Fruit fly (Drosophila melanogaster) whole organism, embryonic: ENCODE measurements around the gene mRpL4.

Experiments
- Ada2b ChIP-seq: fragments of 200-800 bp; sonication (Bioruptor generic); IDR thresholded peaks from 2 replicates; pipeline ENCODE4 v1.3.6; 2022; ENCODE audit warnings: missing biosample characterization, missing genetic modification characterization
- Atf6 ChIP-seq: fragments of 200-800 bp; sonication (Bioruptor generic); IDR thresholded peaks from 2 replicates; pipeline ENCODE4 v1.3.6; 2022; ENCODE audit warnings: missing biosample characterization, missing genetic modification characterization
- Bdp1 ChIP-seq: fragments of 200-800 bp; sonication (Bioruptor generic); optimal IDR thresholded peaks from 3 replicates; lab custom pipeline; 2016; ENCODE audit warnings: missing biosample characterization, missing genetic modification characterization
- CG10274 ChIP-seq: fragments of 200-800 bp; sonication (Bioruptor generic); optimal IDR thresholded peaks from 3 replicates; lab custom pipeline; 2017; ENCODE audit warnings: missing biosample characterization, mild to moderate bottlenecking, missing genetic modification characterization
- CG11723 ChIP-seq: fragments of 200-800 bp; sonication (Bioruptor generic); optimal IDR thresholded peaks from 2 replicates; lab custom pipeline; 2017; ENCODE audit warnings: missing biosample characterization, mild to moderate bottlenecking, missing genetic modification characterization
- CG12744 ChIP-seq: fragments of 200-800 bp; sonication (Bioruptor generic); optimal IDR thresholded peaks from 2 replicates; lab custom pipeline; 2016; ENCODE audit warnings: missing biosample characterization, missing genetic modification characterization
- CG12769 ChIP-seq: fragments of 200-800 bp; sonication (Bioruptor generic); optimal IDR thresholded peaks from 2 replicates; lab custom pipeline; 2019; ENCODE audit warnings: missing biosample characterization, mild to moderate bottlenecking, missing genetic modification characterization, moderate library complexity
- CG14441 ChIP-seq: fragments of 200-800 bp; sonication (Bioruptor generic); IDR thresholded peaks from 2 replicates; pipeline ENCODE4 v1.3.6; 2022; ENCODE audit warnings: missing biosample characterization, missing genetic modification characterization
- CG14710 ChIP-seq: fragments of 200-800 bp; sonication (Bioruptor generic); optimal IDR thresholded peaks from 3 replicates; lab custom pipeline; 2019; ENCODE audit warnings: missing biosample characterization, mild to moderate bottlenecking, missing genetic modification characterization, moderate library complexity
- CG14965 ChIP-seq: fragments of 200-800 bp; sonication (Bioruptor generic); optimal IDR thresholded peaks from 2 replicates; lab custom pipeline; 2016; ENCODE audit warnings: missing biosample characterization, missing genetic modification characterization, borderline replicate concordance
- CG15269 ChIP-seq: fragments of 200-800 bp; sonication (Bioruptor generic); optimal IDR thresholded peaks from 2 replicates; lab custom pipeline; 2018; ENCODE audit warnings: missing biosample characterization, mild to moderate bottlenecking, missing genetic modification characterization, moderate library complexity
- CG15696 ChIP-seq: fragments of 200-800 bp; sonication (Bioruptor generic); optimal IDR thresholded peaks from 2 replicates; lab custom pipeline; 2019; ENCODE audit warnings: missing biosample characterization, mild to moderate bottlenecking, missing genetic modification characterization, moderate library complexity
- CG16863 ChIP-seq: fragments of 200-800 bp; sonication (Bioruptor generic); optimal IDR thresholded peaks from 3 replicates; lab custom pipeline; 2016; ENCODE audit warnings: missing biosample characterization, missing genetic modification characterization
- CG17186 ChIP-seq: fragments of 200-800 bp; sonication (Bioruptor generic); optimal IDR thresholded peaks from 3 replicates; lab custom pipeline; 2017; ENCODE audit warnings: missing biosample characterization, missing genetic modification reagents, missing genetic modification characterization
- CG18764 ChIP-seq: fragments of 200-800 bp; sonication (Bioruptor generic); optimal IDR thresholded peaks from 3 replicates; lab custom pipeline; 2016; ENCODE audit warnings: missing biosample characterization, missing genetic modification characterization
- CG2712 ChIP-seq: fragments of 200-800 bp; optimal IDR thresholded peaks from 3 replicates; lab custom pipeline; 2019; ENCODE audit warnings: missing biosample characterization, mild to moderate bottlenecking, missing genetic modification characterization, moderate library complexity
- CG32772 ChIP-seq: fragments of 200-800 bp; sonication (Bioruptor generic); IDR thresholded peaks from 2 replicates; pipeline ENCODE4 v1.3.6; 2022; ENCODE audit warnings: missing biosample characterization, missing genetic modification characterization
- CG42726 ChIP-seq: fragments of 200-800 bp; sonication (Bioruptor generic); IDR thresholded peaks from 2 replicates; pipeline ENCODE4 v1.3.6; 2022; ENCODE audit warnings: missing biosample characterization, missing genetic modification characterization; ENCODE audit not compliant: partially characterized antibody
- CG7357 ChIP-seq: fragments of 200-800 bp; sonication (Bioruptor generic); IDR thresholded peaks from 3 replicates; pipeline ENCODE4 v1.3.6; 2022; ENCODE audit warnings: missing biosample characterization, missing genetic modification characterization
- CTCF ChIP-seq: fragments of 200-800 bp; sonication (Bioruptor generic); optimal IDR thresholded peaks from 2 replicates; lab custom pipeline; 2017; ENCODE audit warnings: missing biosample characterization, mild to moderate bottlenecking, missing genetic modification characterization, moderate library complexity
- CoRest ChIP-seq: fragments of 200-800 bp; sonication (Bioruptor generic); optimal IDR thresholded peaks from 3 replicates; lab custom pipeline; 2018; ENCODE audit warnings: missing biosample characterization, mild to moderate bottlenecking, missing genetic modification characterization, moderate library complexity
- D ChIP-seq, 2 experiments: fragments of 200-800 bp in 1 of 2; fragments of >200 bp in 1 of 2; sonication (Bioruptor generic) in 1 of 2; optimal IDR thresholded peaks; 2 replicates in 1 of 2; 3 replicates in 1 of 2; lab custom pipeline; 2017; ENCODE audit warnings: mild to moderate bottlenecking in 1 of 2, missing biosample characterization in 1 of 2, missing genetic modification characterization in 1 of 2, missing genetic modification reagents in 1 of 2
- Dek ChIP-seq: fragments of 200-800 bp; sonication (Bioruptor generic); optimal IDR thresholded peaks from 3 replicates; lab custom pipeline; 2019; ENCODE audit warnings: missing biosample characterization, mild to moderate bottlenecking, missing genetic modification characterization, moderate library complexity
- Dfd ChIP-seq, 2 experiments: fragments of >200 bp; optimal IDR thresholded peaks; 2 replicates each; lab custom pipeline; 2017; ENCODE audit warnings: missing biosample characterization in 2 of 2, missing genetic modification characterization in 2 of 2
- ERR ChIP-seq: fragments of 200-800 bp; sonication (Bioruptor generic); optimal IDR thresholded peaks from 2 replicates; lab custom pipeline; 2016; ENCODE audit warnings: missing biosample characterization, missing genetic modification characterization
- Ets65A ChIP-seq: fragments of 200-800 bp; sonication (Bioruptor generic); peaks from one replicate; lab custom pipeline; 2016; ENCODE audit warnings: missing biosample characterization, missing genetic modification characterization
- Fer1 ChIP-seq: fragments of 200-800 bp; sonication (Bioruptor generic); optimal IDR thresholded peaks from 2 replicates; lab custom pipeline; 2017; ENCODE audit warnings: missing biosample characterization, mild to moderate bottlenecking, missing genetic modification characterization
- HmgD ChIP-seq: fragments of 200-800 bp; sonication (Bioruptor generic); optimal IDR thresholded peaks from 3 replicates; lab custom pipeline; 2016; ENCODE audit warnings: missing biosample characterization, missing genetic modification characterization
- Hmr ChIP-seq: fragments of 200-800 bp; sonication (Bioruptor generic); optimal IDR thresholded peaks from 3 replicates; lab custom pipeline; 2017; ENCODE audit warnings: mild to moderate bottlenecking, missing biosample characterization, missing genetic modification reagents, missing genetic modification characterization
- Lhr ChIP-seq: fragments of 200-800 bp; sonication (Bioruptor generic); optimal IDR thresholded peaks from 3 replicates; lab custom pipeline; 2017; ENCODE audit warnings: mild to moderate bottlenecking, missing biosample characterization, missing genetic modification reagents, missing genetic modification characterization
- Mes4 ChIP-seq: fragments of 200-800 bp; sonication (Bioruptor generic); optimal IDR thresholded peaks from 2 replicates; lab custom pipeline; 2016; ENCODE audit warnings: missing biosample characterization, missing genetic modification characterization
- NFAT ChIP-seq: fragments of 200-800 bp; sonication (Bioruptor generic); IDR thresholded peaks from 2 replicates; pipeline ENCODE4 v1.3.6; 2022; ENCODE audit warnings: missing biosample characterization, missing genetic modification characterization
- NK7.1 ChIP-seq: fragments of 200-800 bp; sonication (Bioruptor generic); optimal IDR thresholded peaks from 3 replicates; lab custom pipeline; 2016; ENCODE audit warnings: missing biosample characterization, missing genetic modification characterization
- TFAM ChIP-seq: fragments of 200-800 bp; sonication (Bioruptor generic); optimal IDR thresholded peaks from 2 replicates; lab custom pipeline; 2017; ENCODE audit warnings: missing biosample characterization, missing genetic modification characterization, inconsistent platforms
- chif ChIP-seq, 2 experiments: fragments of 200-800 bp; sonication (Bioruptor generic); optimal IDR thresholded peaks; 3 replicates each; lab custom pipeline; 2016; ENCODE audit warnings: missing biosample characterization in 2 of 2, missing genetic modification characterization in 2 of 2
- chm ChIP-seq: fragments of 200-800 bp; sonication (Bioruptor generic); IDR thresholded peaks from 2 replicates; pipeline ENCODE4 v1.3.6; 2022; ENCODE audit warnings: missing biosample characterization, missing genetic modification characterization
- eyg ChIP-seq: fragments of 200-800 bp; sonication (Bioruptor generic); optimal IDR thresholded peaks from 3 replicates; lab custom pipeline; 2016; ENCODE audit warnings: missing biosample characterization, missing genetic modification characterization
- grn ChIP-seq: fragments of 200-800 bp; sonication (Bioruptor generic); optimal IDR thresholded peaks from 3 replicates; lab custom pipeline; 2017; ENCODE audit warnings: missing biosample characterization, missing genetic modification characterization
- jing ChIP-seq: fragments of 200-800 bp; sonication (Bioruptor generic); optimal IDR thresholded peaks from 2 replicates; lab custom pipeline; 2018; ENCODE audit warnings: missing biosample characterization, mild to moderate bottlenecking, missing genetic modification characterization
- kay ChIP-seq: fragments of 200-800 bp; sonication (Bioruptor generic); optimal IDR thresholded peaks from 2 replicates; lab custom pipeline; 2016; ENCODE audit warnings: missing biosample characterization, missing genetic modification characterization
- lbe ChIP-seq: fragments of 200-800 bp; sonication (Bioruptor generic); optimal IDR thresholded peaks from 2 replicates; lab custom pipeline; 2016; ENCODE audit warnings: missing biosample characterization, mild to moderate bottlenecking, missing genetic modification characterization
- luna ChIP-seq: fragments of 200-800 bp; sonication (Bioruptor generic); optimal IDR thresholded peaks from 2 replicates; lab custom pipeline; 2016; ENCODE audit warnings: missing biosample characterization, missing genetic modification characterization
- maf-S ChIP-seq: fragments of 200-800 bp; sonication (Bioruptor generic); optimal IDR thresholded peaks from 2 replicates; lab custom pipeline; 2016; ENCODE audit warnings: missing biosample characterization, missing genetic modification characterization
- oc ChIP-seq: fragments of 200-800 bp; sonication (Bioruptor generic); optimal IDR thresholded peaks from 2 replicates; lab custom pipeline; 2018; ENCODE audit warnings: missing biosample characterization, mild to moderate bottlenecking, missing genetic modification characterization, moderate library complexity
- p53 ChIP-seq: fragments of 200-800 bp; sonication (Bioruptor generic); optimal IDR thresholded peaks from 2 replicates; lab custom pipeline; 2016; ENCODE audit warnings: missing biosample characterization, missing genetic modification characterization
- prd ChIP-seq, 3 experiments: fragments of >200 bp in 2 of 3; fragments of 200-800 bp in 1 of 3; sonication (Bioruptor generic) in 1 of 3; optimal IDR thresholded peaks in 2 of 3; IDR thresholded peaks in 1 of 3; 2 replicates in 2 of 3; 3 replicates in 1 of 3; pipeline versions ENCODE4 v1.3.6 to Lab custom; 2017 to 2022; ENCODE audit warnings: missing biosample characterization in 1 of 3, missing genetic modification characterization in 1 of 3
- slbo ChIP-seq: fragments of 200-800 bp; sonication (Bioruptor generic); IDR thresholded peaks from 2 replicates; pipeline ENCODE4 v1.3.6; 2022; ENCODE audit warnings: missing biosample characterization, missing genetic modification characterization
- vvl ChIP-seq: fragments of 200-800 bp; sonication (Bioruptor generic); IDR thresholded peaks from 2 replicates; pipeline ENCODE4 v1.3.6; 2022; ENCODE audit warnings: missing biosample characterization, missing genetic modification characterization
- zfh1 ChIP-seq: fragments of 200-800 bp; sonication (Bioruptor generic); IDR thresholded peaks from 3 replicates; pipeline ENCODE4 v1.3.6; 2022; ENCODE audit warnings: missing biosample characterization, missing genetic modification characterization

mRpL4 gene

DNA sequence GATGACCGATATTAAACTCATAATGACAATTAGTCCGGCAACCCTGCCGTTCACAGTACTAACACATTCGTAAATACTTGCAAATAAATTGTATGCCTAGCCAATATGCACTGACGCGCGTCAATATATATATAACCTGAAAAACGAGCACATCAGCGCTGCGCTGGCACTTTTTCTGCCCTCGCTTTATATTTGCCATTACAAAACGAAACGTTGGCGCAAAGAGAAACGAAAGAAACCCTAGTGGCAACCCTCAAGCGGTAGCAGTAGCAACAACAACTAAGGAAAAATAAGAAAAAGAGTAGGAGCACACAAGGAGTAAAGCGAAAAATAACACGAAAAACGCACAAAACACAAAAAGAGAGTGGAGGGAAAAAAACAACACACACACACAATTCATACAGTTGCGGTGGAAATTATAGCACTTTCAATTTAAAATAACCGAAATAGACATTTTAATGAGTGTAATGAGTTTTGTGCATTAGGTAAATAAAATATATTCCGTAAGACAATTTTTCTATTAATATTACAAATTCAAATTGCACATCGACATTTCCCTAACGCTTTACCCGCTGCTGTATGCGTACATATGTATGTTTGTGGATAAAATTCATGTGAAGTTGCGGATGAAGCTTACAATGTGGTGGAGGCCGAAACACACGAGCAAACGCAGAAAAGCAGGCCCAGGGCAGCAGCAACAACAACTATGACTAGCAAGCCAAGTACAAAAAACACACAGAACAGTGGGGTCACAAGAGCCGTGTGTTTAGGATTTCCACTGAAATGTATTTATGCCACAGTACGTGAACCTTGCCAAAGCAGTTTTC is 22.0 kb upstream of the mRpL4 start (continued):
- peak; percentile 98 for TF ChIP-seq CG11723
- no peak; the same call in 1 of the 2 replicates for TF ChIP-seq CG42726
- peak; percentile 97 for TF ChIP-seq CG15696 (tag; lab: Kevin White, UChicago)
- peak; percentile 93 for TF ChIP-seq CG17186 (GFP tag; lab: Kevin White, UChicago)
- no peak for TF ChIP-seq prd (optimal IDR thresholded peaks at IDR 0.05; lab: Kevin White, UChicago)
- peak; percentile 99 for TF ChIP-seq prd (GFP tag; IDR thresholded peaks at IDR 0.05; lab: Robert Waterston, UW)
- peak; percentile 95 for TF ChIP-seq CG10274 (GFP tag; lab: Kevin White, UChicago)
- TF ChIP-seq Fer1 (GFP tag; lab: Kevin White, UChicago): peak; percentile 100
- peak; percentile 97 for TF ChIP-seq NK7.1
- TF ChIP-seq lbe: peak; percentile 97
- peak; percentile 91 for TF ChIP-seq Bdp1 (GFP tag; lab: Kevin White, UChicago)
- TF ChIP-seq Mes4 (GFP tag; lab: Kevin White, UChicago): peak; percentile 97
- TF ChIP-seq zfh1: peak; percentile 99
- TF ChIP-seq TFAM: peak; percentile 94
- TF ChIP-seq CG16863: peak; percentile 98
- TF ChIP-seq Lhr: peak; percentile 95
- TF ChIP-seq CG15269 (tag; lab: Kevin White, UChicago): peak; percentile 99
- no peak for TF ChIP-seq D (optimal IDR thresholded peaks at IDR 0.05; lab: Kevin White, UChicago)
- peak; percentile 99 for TF ChIP-seq D (GFP tag; optimal IDR thresholded peaks at IDR 0.05; lab: Kevin White, UChicago)
- peak; percentile 99 for TF ChIP-seq slbo (GFP tag; lab: Robert Waterston, UW)
- peak; percentile 99 for TF ChIP-seq CoRest (tag; lab: Kevin White, UChicago)
- TF ChIP-seq Hmr: peak; percentile 99
- peak; percentile 99 for TF ChIP-seq chm (GFP tag; lab: Robert Waterston, UW)
- TF ChIP-seq NFAT: peak; percentile 98
- TF ChIP-seq vvl (GFP tag; lab: Robert Waterston, UW): peak; percentile 100
- peak; percentile 99 for TF ChIP-seq Atf6 (GFP tag; lab: Robert Waterston, UW)
- TF ChIP-seq CG14441 (GFP tag; lab: Robert Waterston, UW): peak; percentile 99
- TF ChIP-seq Ada2b: peak; percentile 99
- peak; percentile 97 for TF ChIP-seq CG18764 (GFP tag; lab: Kevin White, UChicago)
- TF ChIP-seq maf-S (GFP tag; lab: Kevin White, UChicago): peak; percentile 96
- TF ChIP-seq grn: peak; percentile 88
- peak; percentile 90 for TF ChIP-seq luna (GFP tag; lab: Kevin White, UChicago)
- TF ChIP-seq CG32772 (GFP tag; lab: Robert Waterston, UW): peak; percentile 99
- TF ChIP-seq Ets65A (GFP tag; lab: Kevin White, UChicago): peak; percentile 100
- TF ChIP-seq ERR (GFP tag; lab: Kevin White, UChicago): peak; percentile 97
- TF ChIP-seq CTCF: peak; percentile 71
- peak; percentile 81 for TF ChIP-seq CG14965 (GFP tag; lab: Kevin White, UChicago)
- TF ChIP-seq Dfd (GFP tag; optimal IDR thresholded peaks at IDR 0.05; lab: Kevin White, UChicago): peak in 1 of 2 experiments; percentile 75
- TF ChIP-seq HmgD (GFP tag; lab: Kevin White, UChicago): peak; percentile 91
- peak; percentile 99 for TF ChIP-seq oc (tag; lab: Kevin White, UChicago)
- TF ChIP-seq CG12769 (tag; lab: Kevin White, UChicago): peak; percentile 100
- peak; percentile 88 for TF ChIP-seq p53 (GFP tag; lab: Kevin White, UChicago)
- peak; percentile 97 for TF ChIP-seq jing (GFP tag; lab: Kevin White, UChicago)
- peak; percentile 100 for TF ChIP-seq chif (GFP tag; optimal IDR thresholded peaks at IDR 0.05; lab: Kevin White, UChicago)
- peak; percentile 99 for TF ChIP-seq CG2712 (tag; lab: Kevin White, UChicago)
- peak; percentile 96 for TF ChIP-seq eyg (GFP tag; lab: Kevin White, UChicago)
- peak; percentile 99 for TF ChIP-seq Dek (tag; lab: Kevin White, UChicago)
- peak; percentile 98 for TF ChIP-seq CG14710 (tag; lab: Kevin White, UChicago)
- TF ChIP-seq CG12744 (GFP tag; lab: Kevin White, UChicago): peak; percentile 98
- TF ChIP-seq kay (GFP tag; lab: Kevin White, UChicago): peak; percentile 98
- TF ChIP-seq CG7357 (GFP tag; lab: Robert Waterston, UW): peak; percentile 96
